Worm (Caenorhabditis elegans) whole organism, L1 larva: ENCODE measurements around the gene C48D5.3.
A peak's percentile ranks its signal among the peaks of the same experiment; 100 is the strongest.

Source experiments
- C04F5.9 ChIP-seq: sonication (generic microtip); optimal IDR thresholded peaks from 2 replicates; lab custom pipeline; 2016; ENCODE audit warnings: missing genetic modification characterization, missing compliant biosample characterization
- C16A3.4 ChIP-seq: fragments of 150-350 bp; optimal IDR thresholded peaks from 2 replicates; lab custom pipeline; 2014; ENCODE audit warnings: missing biosample characterization, missing genetic modification characterization
- F16B12.6 ChIP-seq: fragments of 150-350 bp; optimal IDR thresholded peaks from 2 replicates; lab custom pipeline; 2014; ENCODE audit warnings: missing biosample characterization, missing genetic modification characterization
- Y116A8C.19 ChIP-seq: sonication (generic microtip); optimal IDR thresholded peaks from 2 replicates; lab custom pipeline; 2016; ENCODE audit warnings: missing compliant biosample characterization, missing genetic modification characterization, borderline replicate concordance
- aha-1 ChIP-seq: fragments of 150-350 bp; optimal IDR thresholded peaks from 2 replicates; lab custom pipeline; 2014; ENCODE audit warnings: missing biosample characterization, missing genetic modification characterization
- ama-1 ChIP-seq: fragments of 150-350 bp; optimal IDR thresholded peaks from 2 replicates; lab custom pipeline; 2014
- blmp-1 ChIP-seq: fragments of 150-350 bp; optimal IDR thresholded peaks from 2 replicates; lab custom pipeline; 2014; ENCODE audit warnings: missing biosample characterization, missing genetic modification characterization
- ceh-63 ChIP-seq: fragments of 200-800 bp; sonication (Bioruptor generic); optimal IDR thresholded peaks from 2 replicates; lab custom pipeline; 2018; ENCODE audit warnings: mild to moderate bottlenecking, missing genetic modification characterization, missing compliant biosample characterization
- ceh-82 ChIP-seq, 3 experiments: fragments of 150-350 bp in 1 of 3; sonication (generic microtip) in 2 of 3; optimal IDR thresholded peaks; 2 replicates each; lab custom pipeline; 2014 to 2017; ENCODE audit warnings: missing biosample characterization in 3 of 3, missing genetic modification characterization in 3 of 3
- ces-1 ChIP-seq: fragments of 150-350 bp; optimal IDR thresholded peaks from 2 replicates; lab custom pipeline; 2014; ENCODE audit warnings: missing biosample characterization, missing genetic modification reagents, missing genetic modification characterization
- dpl-1 ChIP-seq, 3 experiments: fragments of 150-350 bp in 2 of 3; sonication (generic microtip) in 1 of 3; optimal IDR thresholded peaks; 2 replicates each; lab custom pipeline; 2014 to 2017; ENCODE audit warnings: missing biosample characterization in 3 of 3, missing genetic modification characterization in 3 of 3, missing genetic modification reagents in 3 of 3
- dsc-1 ChIP-seq: sonication (generic microtip); optimal IDR thresholded peaks from 2 replicates; lab custom pipeline; 2016; ENCODE audit warnings: mild to moderate bottlenecking, missing genetic modification characterization, missing compliant biosample characterization
- efl-1 ChIP-seq, 4 experiments: fragments of 150-350 bp; optimal IDR thresholded peaks in 3 of 4; peaks in 1 of 4; 1 replicate in 1 of 4; 2 replicates in 3 of 4; lab custom pipeline; 2014; ENCODE audit warnings: missing biosample characterization in 2 of 4, missing genetic modification characterization in 2 of 4, missing genetic modification reagents in 2 of 4
- efl-3 ChIP-seq: fragments of 200-800 bp; sonication (Bioruptor generic); optimal IDR thresholded peaks from 2 replicates; lab custom pipeline; 2018; ENCODE audit warnings: mild to moderate bottlenecking, missing genetic modification characterization, missing compliant biosample characterization
- elt-2 ChIP-seq: sonication (generic microtip); optimal IDR thresholded peaks from 2 replicates; lab custom pipeline; 2016; ENCODE audit warnings: missing genetic modification characterization, mild to moderate bottlenecking, inconsistent platforms, missing compliant biosample characterization, missing genetic modification reagents
- elt-3 ChIP-seq, 6 experiments: fragments of 150-350 bp in 1 of 6; sonication (generic microtip); optimal IDR thresholded peaks; 2 replicates each; lab custom pipeline; 2017 to 2018; ENCODE audit warnings: missing biosample characterization in 6 of 6, missing genetic modification characterization in 6 of 6, inconsistent platforms in 1 of 6
- ets-5 ChIP-seq: fragments of 200-800 bp; sonication (Bioruptor generic); IDR thresholded peaks from 2 replicates; pipeline ENCODE4 v1.3.6; 2022; ENCODE audit warnings: missing genetic modification characterization, missing compliant biosample characterization
- fkh-10 ChIP-seq: sonication (generic microtip); optimal IDR thresholded peaks from 2 replicates; lab custom pipeline; 2017; ENCODE audit warnings: missing biosample characterization, missing genetic modification reagents, missing genetic modification characterization
- fkh-4 ChIP-seq: sonication (generic microtip); optimal IDR thresholded peaks from 2 replicates; lab custom pipeline; 2016; ENCODE audit warnings: missing compliant biosample characterization, missing genetic modification characterization, borderline replicate concordance
- fos-1 ChIP-seq: fragments of 150-350 bp; optimal IDR thresholded peaks from 2 replicates; lab custom pipeline; 2014; ENCODE audit warnings: missing biosample characterization, missing genetic modification characterization
- grh-1 ChIP-seq: fragments of 200-800 bp; sonication (Bioruptor generic); IDR thresholded peaks from 2 replicates; pipeline ENCODE4 v1.3.6; 2022; ENCODE audit warnings: missing genetic modification reagents, missing genetic modification characterization, missing compliant biosample characterization
- hlh-17 ChIP-seq: fragments of 200-800 bp; sonication (Bioruptor generic); optimal IDR thresholded peaks from 2 replicates; lab custom pipeline; 2018; ENCODE audit warnings: missing genetic modification characterization, mild to moderate bottlenecking, missing compliant biosample characterization, moderate library complexity, borderline replicate concordance
- jun-1 ChIP-seq: fragments of 150-350 bp; optimal IDR thresholded peaks from 2 replicates; lab custom pipeline; 2014; ENCODE audit warnings: missing biosample characterization, missing genetic modification reagents, missing genetic modification characterization
- lin-13 ChIP-seq: fragments of 150-350 bp; optimal IDR thresholded peaks from 2 replicates; lab custom pipeline; 2014; ENCODE audit warnings: missing biosample characterization, missing genetic modification reagents, missing genetic modification characterization
- lin-14 ChIP-seq: fragments of 200-800 bp; sonication (Bioruptor generic); optimal IDR thresholded peaks from 2 replicates; lab custom pipeline; 2018; ENCODE audit warnings: mild to moderate bottlenecking, missing genetic modification characterization, moderate library complexity, missing compliant biosample characterization
- lin-15B ChIP-seq: fragments of 150-350 bp; sonication (generic microtip); optimal IDR thresholded peaks from 3 replicates; lab custom pipeline; 2014; ENCODE audit warnings: missing biosample characterization, missing genetic modification characterization
- lin-39 ChIP-seq: fragments of 150-350 bp; optimal IDR thresholded peaks from 2 replicates; lab custom pipeline; 2014; ENCODE audit warnings: missing biosample characterization, missing genetic modification reagents, missing genetic modification characterization
- lsy-2 ChIP-seq, 2 experiments: fragments of 150-350 bp; optimal IDR thresholded peaks; 2 replicates each; lab custom pipeline; 2014; ENCODE audit warnings: missing biosample characterization in 2 of 2, missing genetic modification characterization in 2 of 2
- mdl-1 ChIP-seq, 2 experiments: fragments of 150-350 bp; optimal IDR thresholded peaks; 2 replicates each; lab custom pipeline; 2014 to 2017; ENCODE audit warnings: missing biosample characterization in 2 of 2, missing genetic modification characterization in 2 of 2, inconsistent platforms in 1 of 2
- mep-1 ChIP-seq: fragments of 150-350 bp; optimal IDR thresholded peaks from 2 replicates; lab custom pipeline; 2014; ENCODE audit warnings: missing biosample characterization, missing genetic modification characterization
- nhr-11 ChIP-seq: fragments of 150-350 bp; optimal IDR thresholded peaks from 2 replicates; lab custom pipeline; 2014; ENCODE audit warnings: missing biosample characterization, missing genetic modification characterization
- nhr-19 ChIP-seq: fragments of 200-800 bp; sonication (Bioruptor generic); conservative IDR thresholded peaks from 2 replicates; pipeline ENCODE4 v1.3.6; 2022; ENCODE audit warnings: missing genetic modification characterization, missing compliant biosample characterization
- nhr-237 ChIP-seq: fragments of 150-350 bp; optimal IDR thresholded peaks from 2 replicates; lab custom pipeline; 2014; ENCODE audit warnings: missing biosample characterization, missing genetic modification characterization
- nhr-28 ChIP-seq: fragments of 150-350 bp; optimal IDR thresholded peaks from 2 replicates; lab custom pipeline; 2014; ENCODE audit warnings: missing biosample characterization, missing genetic modification characterization
- nhr-76 ChIP-seq: sonication (generic microtip); optimal IDR thresholded peaks from 2 replicates; lab custom pipeline; 2017; ENCODE audit warnings: missing biosample characterization, missing genetic modification characterization
- nhr-77 ChIP-seq: fragments of 150-350 bp; optimal IDR thresholded peaks from 2 replicates; lab custom pipeline; 2014; ENCODE audit warnings: missing biosample characterization, missing genetic modification characterization
- nhr-90 ChIP-seq: sonication (generic microtip); optimal IDR thresholded peaks from 2 replicates; lab custom pipeline; 2016; ENCODE audit warnings: mild to moderate bottlenecking, missing genetic modification characterization, missing compliant biosample characterization; ENCODE audit not compliant: poor library complexity
- pag-3 ChIP-seq: sonication (generic microtip); optimal IDR thresholded peaks from 2 replicates; lab custom pipeline; 2017; ENCODE audit warnings: missing genetic modification characterization, mild to moderate bottlenecking, missing compliant biosample characterization, antibody characterized with exemption, borderline replicate concordance; ENCODE audit not compliant: insufficient read depth
- pqm-1 ChIP-seq: sonication (generic microtip); optimal IDR thresholded peaks from 3 replicates; lab custom pipeline; 2017; ENCODE audit warnings: missing biosample characterization, missing genetic modification characterization
- rnt-1 ChIP-seq: sonication (generic microtip); optimal IDR thresholded peaks from 2 replicates; lab custom pipeline; 2016; ENCODE audit warnings: mild to moderate bottlenecking, missing genetic modification characterization, moderate library complexity, missing compliant biosample characterization
- skn-1 ChIP-seq: fragments of 150-350 bp; optimal IDR thresholded peaks from 2 replicates; lab custom pipeline; 2014; ENCODE audit warnings: missing biosample characterization, missing genetic modification characterization
- snpc-4 ChIP-seq: fragments of 150-350 bp; optimal IDR thresholded peaks from 2 replicates; lab custom pipeline; 2014; ENCODE audit warnings: missing biosample characterization, missing genetic modification characterization
- snu-23 ChIP-seq: sonication (generic microtip); optimal IDR thresholded peaks from 2 replicates; lab custom pipeline; 2016; ENCODE audit warnings: missing genetic modification characterization, missing compliant biosample characterization
- sptf-1 ChIP-seq: fragments of 150-350 bp; optimal IDR thresholded peaks from 2 replicates; lab custom pipeline; 2014; ENCODE audit warnings: missing biosample characterization, missing genetic modification characterization
- swsn-7 ChIP-seq: sonication (generic microtip); optimal IDR thresholded peaks from 2 replicates; lab custom pipeline; 2016; ENCODE audit warnings: missing genetic modification characterization, missing compliant biosample characterization
- tbx-2 ChIP-seq: sonication (generic microtip); optimal IDR thresholded peaks from 2 replicates; lab custom pipeline; 2016; ENCODE audit warnings: missing genetic modification characterization, missing compliant biosample characterization
- unc-30 ChIP-seq: sonication (generic microtip); optimal IDR thresholded peaks from 2 replicates; lab custom pipeline; 2017; ENCODE audit warnings: missing biosample characterization, missing genetic modification characterization
- unc-98 ChIP-seq: fragments of 200-800 bp; sonication (Bioruptor generic); IDR thresholded peaks from 2 replicates; pipeline ENCODE4 v1.3.6; 2022; ENCODE audit warnings: missing genetic modification characterization, missing compliant biosample characterization
- xbp-1 ChIP-seq: sonication (generic microtip); optimal IDR thresholded peaks from 2 replicates; lab custom pipeline; 2016; ENCODE audit warnings: missing genetic modification characterization, missing compliant biosample characterization
- zag-1 ChIP-seq: fragments of 150-350 bp; optimal IDR thresholded peaks from 2 replicates; lab custom pipeline; 2014; ENCODE audit warnings: missing biosample characterization, missing genetic modification characterization
- ztf-11 ChIP-seq, 2 experiments: sonication (generic microtip); optimal IDR thresholded peaks; 2 replicates each; lab custom pipeline; 2016 to 2017; ENCODE audit warnings: missing genetic modification characterization in 2 of 2, missing biosample characterization in 1 of 2, missing compliant biosample characterization in 1 of 2

C48D5.3 gene

ce11 chrIII:3581636-3582035 is at the start of gene C48D5.3:
C48D5.3 (minus strand) TSS chrIII:3581736.
- TF ChIP-seq dpl-1 (GFP tag; optimal IDR thresholded peaks at IDR 0.05; lab: Kevin White, UChicago) (no peak), sptf-1 (tag; lab: Kevin White, UChicago) (no peak), lin-13 (no peak), nhr-237 (tag; lab: Kevin White, UChicago) (no peak), nhr-19 (no peak), ceh-63 (GFP tag; lab: Kevin White, UChicago) (no peak), F16B12.6 (no peak), ets-5 (GFP tag; lab: Robert Waterston, UW) (no peak), elt-2 (no peak)

ce11 chrIII:3630337-3630736 is 48.8 kb upstream of the C48D5.3 start, which contains the start of gene mrps-31:
mrps-31 (minus strand) TSS chrIII:3630372.
- no peak for TF ChIP-seq nhr-237 (tag; lab: Kevin White, UChicago)
- TF ChIP-seq nhr-90 (tag; lab: Kevin White, UChicago) = peak; percentile 64
- TF ChIP-seq lin-13 = peak; percentile 4
- no peak for TF ChIP-seq nhr-11 (tag; lab: Kevin White, UChicago)
- TF ChIP-seq ama-1 = no peak
- TF ChIP-seq ets-5 (GFP tag; lab: Robert Waterston, UW) = no peak
- TF ChIP-seq elt-2 = peak; percentile 94
- peak; percentile 79 for TF ChIP-seq snu-23 (GFP tag; lab: Kevin White, UChicago)
- peak; percentile 42 for TF ChIP-seq C16A3.4 (tag; lab: Kevin White, UChicago)
- no peak for TF ChIP-seq aha-1 (tag; lab: Kevin White, UChicago)
- TF ChIP-seq efl-1 (optimal IDR thresholded peaks at IDR 0.05; lab: Kevin White, UChicago) = peak; percentile 49 to 60
- TF ChIP-seq efl-1 (GFP tag; optimal IDR thresholded peaks at IDR 0.05 in 1 of 2; lab: Kevin White, UChicago) = peak; percentile 61 to 96
- TF ChIP-seq fos-1 = no peak
- no peak for TF ChIP-seq zag-1 (tag; lab: Kevin White, UChicago)
- TF ChIP-seq nhr-77 (tag; lab: Kevin White, UChicago) = peak; percentile 14
- TF ChIP-seq hlh-17 = no peak
- no peak for TF ChIP-seq grh-1 (GFP tag; lab: Robert Waterston, UW)
- peak; percentile 1 for TF ChIP-seq blmp-1 (tag; lab: Kevin White, UChicago)
- peak; percentile 51 for TF ChIP-seq tbx-2
- TF ChIP-seq nhr-28 (tag; lab: Kevin White, UChicago) = no peak
- TF ChIP-seq rnt-1 (tag; lab: Kevin White, UChicago) = peak; percentile 37
- TF ChIP-seq elt-3 (tag; optimal IDR thresholded peaks at IDR 0.05; lab: Kevin White, UChicago) = peak in 1 of 6 experiments; percentile 32
- TF ChIP-seq lin-39 (tag; lab: Kevin White, UChicago) = peak; percentile 1
- peak; percentile 24 for TF ChIP-seq jun-1 (tag; lab: Kevin White, UChicago)
- TF ChIP-seq ceh-82 (tag; optimal IDR thresholded peaks at IDR 0.05; lab: Kevin White, UChicago) = peak in 1 of 3 experiments; percentile 71
- TF ChIP-seq pqm-1 (tag; lab: Kevin White, UChicago) = peak; percentile 58
- no peak for TF ChIP-seq efl-3 (GFP tag; lab: Kevin White, UChicago)
- no peak for TF ChIP-seq snpc-4
- TF ChIP-seq dsc-1 (tag; lab: Kevin White, UChicago) = peak; percentile 34
- TF ChIP-seq fkh-10 = no peak
- peak; percentile 52 for TF ChIP-seq lin-15B (tag; lab: Kevin White, UChicago)
- TF ChIP-seq skn-1 (tag; lab: Kevin White, UChicago) = no peak
- TF ChIP-seq ces-1 (GFP tag; lab: Kevin White, UChicago) = no peak
- no peak for TF ChIP-seq ztf-11 (tag; optimal IDR thresholded peaks at IDR 0.05; lab: Kevin White, UChicago)
- TF ChIP-seq swsn-7 = peak; percentile 52
- TF ChIP-seq fkh-4 (tag; lab: Kevin White, UChicago) = no peak
- peak; percentile 79 for TF ChIP-seq lin-14 (GFP tag; lab: Kevin White, UChicago)
- TF ChIP-seq mdl-1 (tag; optimal IDR thresholded peaks at IDR 0.05; lab: Kevin White, UChicago) = peak in 1 of 2 experiments; percentile 40
- TF ChIP-seq dpl-1 (GFP tag; optimal IDR thresholded peaks at IDR 0.05; lab: Kevin White, UChicago) = peak; percentile 24 to 58 (median 57)
- no peak for TF ChIP-seq Y116A8C.19 (tag; lab: Kevin White, UChicago)
- peak; percentile 59 to 69 for TF ChIP-seq lsy-2 (tag; optimal IDR thresholded peaks at IDR 0.05; lab: Kevin White, UChicago)
- no peak for TF ChIP-seq C04F5.9 (tag; lab: Kevin White, UChicago)
- peak; percentile 59 for TF ChIP-seq xbp-1
- no peak for TF ChIP-seq unc-30 (tag; lab: Kevin White, UChicago)
- no peak for TF ChIP-seq nhr-76
- no peak for TF ChIP-seq unc-98 (GFP tag; lab: Robert Waterston, UW)
- TF ChIP-seq mep-1 (tag; lab: Kevin White, UChicago) = peak; percentile 39
- TF ChIP-seq pag-3 = no peak
